Fruit fly (Drosophila melanogaster) whole organism, pupa: ENCODE measurements around the gene Actn.

Source experiments
- CG10348 ChIP-seq: fragments of 200-800 bp; sonication (Bioruptor generic); IDR thresholded peaks from 2 replicates; pipeline ENCODE4 v1.3.6; 2022; ENCODE audit warnings: missing biosample characterization, missing genetic modification characterization
- CG12605 ChIP-seq: fragments of 200-800 bp; sonication (Bioruptor generic); IDR thresholded peaks from 2 replicates; pipeline ENCODE4 v1.3.6; 2022; ENCODE audit warnings: missing biosample characterization, missing genetic modification characterization
- CG13204 ChIP-seq: fragments of 200-800 bp; sonication (Bioruptor generic); optimal IDR thresholded peaks from 2 replicates; lab custom pipeline; 2018; ENCODE audit warnings: missing biosample characterization, mild to moderate bottlenecking, missing genetic modification characterization, moderate library complexity
- CG14655 ChIP-seq: fragments of 200-800 bp; sonication (Bioruptor generic); optimal IDR thresholded peaks from 3 replicates; lab custom pipeline; 2017; ENCODE audit warnings: mild to moderate bottlenecking, missing biosample characterization, missing genetic modification reagents, missing genetic modification characterization
- CG15710 ChIP-seq: fragments of 200-800 bp; sonication (Bioruptor generic); optimal IDR thresholded peaks from 2 replicates; lab custom pipeline; 2018; ENCODE audit warnings: missing biosample characterization, mild to moderate bottlenecking, missing genetic modification characterization, moderate library complexity
- CG17806 ChIP-seq: fragments of 200-800 bp; sonication (Bioruptor generic); optimal IDR thresholded peaks from 2 replicates; lab custom pipeline; 2018; ENCODE audit warnings: missing biosample characterization, mild to moderate bottlenecking, missing genetic modification characterization, moderate library complexity
- CG32121 ChIP-seq: fragments of 200-800 bp; sonication (Bioruptor generic); IDR thresholded peaks from 2 replicates; pipeline ENCODE4 v1.3.6; 2022; ENCODE audit warnings: missing biosample characterization, missing genetic modification characterization
- CG34367 ChIP-seq: fragments of 200-800 bp; sonication (Bioruptor generic); optimal IDR thresholded peaks from 2 replicates; lab custom pipeline; 2018; ENCODE audit warnings: missing biosample characterization, mild to moderate bottlenecking, missing genetic modification characterization
- CG4496 ChIP-seq: fragments of 200-800 bp; sonication (Bioruptor generic); IDR thresholded peaks from 3 replicates; pipeline ENCODE4 v1.3.6; 2022; ENCODE audit warnings: missing biosample characterization, missing genetic modification characterization
- CG8159 ChIP-seq: fragments of 200-800 bp; sonication (Bioruptor generic); optimal IDR thresholded peaks from 3 replicates; lab custom pipeline; 2018; ENCODE audit warnings: missing biosample characterization, mild to moderate bottlenecking, missing genetic modification characterization, moderate library complexity
- CG8301 ChIP-seq: fragments of 200-800 bp; sonication (Bioruptor generic); optimal IDR thresholded peaks from 2 replicates; lab custom pipeline; 2018; ENCODE audit warnings: missing biosample characterization, mild to moderate bottlenecking, missing genetic modification characterization
- CG9948 ChIP-seq: fragments of 200-800 bp; sonication (Bioruptor generic); optimal IDR thresholded peaks from 2 replicates; lab custom pipeline; 2018; ENCODE audit warnings: missing biosample characterization, mild to moderate bottlenecking, missing genetic modification characterization, moderate library complexity
- D1 ChIP-seq: fragments of 200-800 bp; sonication (Bioruptor generic); optimal IDR thresholded peaks from 2 replicates; lab custom pipeline; 2018; ENCODE audit warnings: missing biosample characterization, mild to moderate bottlenecking, missing genetic modification characterization, moderate library complexity
- EcR ChIP-seq: fragments of 200-800 bp; sonication (Bioruptor generic); optimal IDR thresholded peaks from 3 replicates; lab custom pipeline; 2019; ENCODE audit warnings: missing biosample characterization, missing genetic modification characterization, mild to moderate bottlenecking, moderate library complexity, missing genetic modification reagents
- Ets98B ChIP-seq: fragments of 200-800 bp; sonication (Bioruptor generic); IDR thresholded peaks from 2 replicates; pipeline ENCODE4 v1.3.6; 2022; ENCODE audit warnings: missing biosample characterization, missing genetic modification characterization
- Pif1A ChIP-seq: fragments of 200-800 bp; sonication (Bioruptor generic); optimal IDR thresholded peaks from 3 replicates; lab custom pipeline; 2016; ENCODE audit warnings: missing biosample characterization, missing genetic modification characterization
- Pif1B ChIP-seq: fragments of 200-800 bp; sonication (Bioruptor generic); optimal IDR thresholded peaks from 3 replicates; lab custom pipeline; 2016; ENCODE audit warnings: missing biosample characterization, missing genetic modification characterization
- Snoo ChIP-seq: fragments of 200-800 bp; sonication (Bioruptor generic); optimal IDR thresholded peaks from 3 replicates; lab custom pipeline; 2017; ENCODE audit warnings: missing biosample characterization, mild to moderate bottlenecking, missing genetic modification characterization, inconsistent platforms
- fd96Ca ChIP-seq: fragments of 200-800 bp; sonication (Bioruptor generic); IDR thresholded peaks from 3 replicates; pipeline ENCODE4 v1.3.6; 2022; ENCODE audit warnings: missing biosample characterization, missing genetic modification characterization
- gl ChIP-seq: fragments of 200-800 bp; sonication (Bioruptor generic); optimal IDR thresholded peaks from 2 replicates; lab custom pipeline; 2018; ENCODE audit warnings: missing biosample characterization, mild to moderate bottlenecking, missing genetic modification characterization
- rn ChIP-seq: fragments of 200-800 bp; sonication (Bioruptor generic); IDR thresholded peaks from 2 replicates; pipeline ENCODE4 v1.3.6; 2022; ENCODE audit warnings: missing biosample characterization, missing genetic modification characterization

Actn gene

dm6 chrX:2069787-2070707 is 27.9 kb upstream of the Actn start:
- TF ChIP-seq CG17806 (no peak), CG8159 (tag; lab: Kevin White, UChicago) (no peak), CG34367 (no peak)

dm6 chrX:2068292-2068691 is 26.2 kb upstream of the Actn start, which contains the start of gene CG4194:
Gene CG4194, plus strand, starts transcription at chrX:2068592.
- no peak for TF ChIP-seq CG32121 (GFP tag; lab: Robert Waterston, UW)
- TF ChIP-seq gl, result no peak
- TF ChIP-seq CG8159 (tag; lab: Kevin White, UChicago), result no peak
- TF ChIP-seq CG34367, result no peak
- no peak for TF ChIP-seq rn (GFP tag; lab: Robert Waterston, UW)
- no peak for TF ChIP-seq CG13204 (GFP tag; lab: Kevin White, UChicago)
- no peak for TF ChIP-seq Ets98B (GFP tag; lab: Robert Waterston, UW)
- TF ChIP-seq CG12605 (GFP tag; lab: Robert Waterston, UW), result no peak
- no peak for TF ChIP-seq D1
- no peak for TF ChIP-seq CG9948 (tag; lab: Kevin White, UChicago)
- no peak for TF ChIP-seq CG4496
- no peak for TF ChIP-seq EcR
- no peak for TF ChIP-seq CG17806
- no peak for TF ChIP-seq CG8301 (tag; lab: Kevin White, UChicago)
- TF ChIP-seq Pif1B (GFP tag; lab: Kevin White, UChicago), result no peak
- no peak for TF ChIP-seq Snoo (tag; lab: Kevin White, UChicago)
- TF ChIP-seq fd96Ca (GFP tag; lab: Robert Waterston, UW), result no peak
- no peak for TF ChIP-seq CG15710 (tag; lab: Kevin White, UChicago)
- TF ChIP-seq CG10348 (GFP tag; lab: Robert Waterston, UW), result no peak

- no peak for TF ChIP-seq D1
- no peak for TF ChIP-seq Ets98B (GFP tag; lab: Robert Waterston, UW)
- no peak for TF ChIP-seq CG8159 (tag; lab: Kevin White, UChicago)
- TF ChIP-seq CG4496, result no peak
- no peak for TF ChIP-seq CG8301 (tag; lab: Kevin White, UChicago)
- no peak for TF ChIP-seq CG34367
- TF ChIP-seq CG9948 (tag; lab: Kevin White, UChicago), result no peak
- no peak for TF ChIP-seq fd96Ca (GFP tag; lab: Robert Waterston, UW)
Observed at dm6 chrX:2066259-2066658, 24.1 kb upstream of the Actn start, which contains the start of gene CG14054. Gene CG14054, minus strand, starts transcription at chrX:2066359.

dm6 chrX:2065073-2065472 is 23.0 kb upstream of the Actn start, which contains the start of gene CG4281:
Gene CG4281, minus strand, starts transcription at chrX:2065142.
- TF ChIP-seq Snoo (tag; lab: Kevin White, UChicago) (no peak), CG13204 (GFP tag; lab: Kevin White, UChicago) (no peak)

- TF ChIP-seq CG12605 (GFP tag; lab: Robert Waterston, UW) (no peak), CG4496 (peak; percentile 31; the same call in 1 of the 3 replicates)
Observed at dm6 chrX:2061849-2062248, 19.7 kb upstream of the Actn start, which contains the start of gene Sik2. Gene Sik2, minus strand, starts transcription at chrX:2061915.

dm6 chrX:2061119-2061518 is 19.0 kb upstream of the Actn start:
- TF ChIP-seq CG17806, result no peak
- TF ChIP-seq Ets98B (GFP tag; lab: Robert Waterston, UW), result no peak
- no peak for TF ChIP-seq Pif1A (GFP tag; lab: Kevin White, UChicago)
- TF ChIP-seq rn (GFP tag; lab: Robert Waterston, UW), result no peak
- TF ChIP-seq CG13204 (GFP tag; lab: Kevin White, UChicago), result peak; percentile 19
- TF ChIP-seq CG32121 (GFP tag; lab: Robert Waterston, UW), result no peak
- TF ChIP-seq fd96Ca (GFP tag; lab: Robert Waterston, UW), result no peak
- peak; percentile 38; the same call in 1 of the 3 replicates for TF ChIP-seq CG4496
- peak; percentile 29 for TF ChIP-seq CG8159 (tag; lab: Kevin White, UChicago)
- TF ChIP-seq Pif1B (GFP tag; lab: Kevin White, UChicago), result no peak
- TF ChIP-seq CG34367, result peak; percentile 4
- no peak for TF ChIP-seq D1
- TF ChIP-seq CG9948 (tag; lab: Kevin White, UChicago), result no peak
- no peak for TF ChIP-seq gl
- no peak for TF ChIP-seq CG12605 (GFP tag; lab: Robert Waterston, UW)
- no peak for TF ChIP-seq EcR
- no peak for TF ChIP-seq CG14655 (GFP tag; lab: Kevin White, UChicago)
- peak; percentile 38 for TF ChIP-seq CG15710 (tag; lab: Kevin White, UChicago)
- TF ChIP-seq CG8301 (tag; lab: Kevin White, UChicago), result peak; percentile 30
- TF ChIP-seq Snoo (tag; lab: Kevin White, UChicago), result no peak
- TF ChIP-seq CG10348 (GFP tag; lab: Robert Waterston, UW), result no peak
